Worm (Caenorhabditis elegans) whole organism, young adult: Measurements from ENCODE around the gene F44F4.3.

Source experiments
- C06A6.2 ChIP-seq: fragments of 200-800 bp; sonication (Bioruptor generic); conservative IDR thresholded peaks from 2 replicates; pipeline ENCODE4 v1.3.6; 2022; ENCODE audit warnings: missing genetic modification characterization, missing compliant biosample characterization
- C17E4.6 ChIP-seq: fragments of 200-800 bp; sonication (Bioruptor generic); IDR thresholded peaks from 2 replicates; pipeline ENCODE4 v1.3.6; 2022; ENCODE audit warnings: missing genetic modification reagents, missing genetic modification characterization, missing compliant biosample characterization
- F33H1.4 ChIP-seq: fragments of 200-800 bp; sonication (Bioruptor generic); IDR thresholded peaks from 2 replicates; pipeline ENCODE4 v1.3.6; 2022; ENCODE audit warnings: missing genetic modification reagents, missing genetic modification characterization, missing compliant biosample characterization
- F49E8.2 ChIP-seq: sonication (generic microtip); optimal IDR thresholded peaks from 3 replicates; lab custom pipeline; 2017; ENCODE audit warnings: missing genetic modification characterization, mild to moderate bottlenecking, missing compliant biosample characterization, antibody characterized with exemption, moderate library complexity; ENCODE audit not compliant: insufficient read depth
- F52B5.7 ChIP-seq: sonication (generic microtip); optimal IDR thresholded peaks from 2 replicates; lab custom pipeline; 2016; ENCODE audit warnings: mild to moderate bottlenecking, missing genetic modification characterization, missing compliant biosample characterization
- F55B11.4 ChIP-seq: sonication (generic microtip); optimal IDR thresholded peaks from 2 replicates; lab custom pipeline; 2016; ENCODE audit warnings: missing compliant biosample characterization, missing genetic modification characterization, borderline replicate concordance; ENCODE audit not compliant: insufficient read depth
- F57A8.1 ChIP-seq: fragments of 200-800 bp; sonication (Bioruptor generic); optimal IDR thresholded peaks from 2 replicates; lab custom pipeline; 2018; ENCODE audit warnings: mild to moderate bottlenecking, missing genetic modification characterization, moderate library complexity, missing compliant biosample characterization
- K11D2.4 ChIP-seq: fragments of 200-800 bp; sonication (Bioruptor generic); IDR thresholded peaks from 2 replicates; pipeline ENCODE4 v1.3.6; 2022; ENCODE audit warnings: missing genetic modification reagents, missing genetic modification characterization, missing compliant biosample characterization
- Y53F4B.3 ChIP-seq: fragments of 200-800 bp; sonication (Bioruptor generic); IDR thresholded peaks from 2 replicates; pipeline ENCODE4 v1.3.6; 2022; ENCODE audit warnings: missing genetic modification reagents, missing genetic modification characterization, missing compliant biosample characterization
- aptf-2 ChIP-seq: fragments of 200-800 bp; sonication (Bioruptor generic); conservative IDR thresholded peaks from 2 replicates; pipeline ENCODE4 v1.3.6; 2022; ENCODE audit warnings: missing genetic modification reagents, missing genetic modification characterization, missing compliant biosample characterization
- attf-6 ChIP-seq: fragments of 200-800 bp; sonication (Bioruptor generic); IDR thresholded peaks from 2 replicates; pipeline ENCODE4 v1.3.6; 2022; ENCODE audit warnings: missing genetic modification reagents, missing genetic modification characterization, missing compliant biosample characterization
- bed-2 ChIP-seq: fragments of 200-800 bp; sonication (Bioruptor generic); IDR thresholded peaks from 2 replicates; pipeline ENCODE4 v1.3.6; 2022; ENCODE audit warnings: missing genetic modification reagents, missing genetic modification characterization, missing compliant biosample characterization
- ccch-3 ChIP-seq: fragments of 200-800 bp; sonication (Bioruptor generic); optimal IDR thresholded peaks from 2 replicates; lab custom pipeline; 2018; ENCODE audit warnings: mild to moderate bottlenecking, missing genetic modification characterization, missing compliant biosample characterization
- cebp-1 ChIP-seq, 2 experiments: fragments of 200-800 bp in 1 of 2; sonication (Bioruptor generic) in 1 of 2; sonication (generic microtip) in 1 of 2; IDR thresholded peaks in 1 of 2; optimal IDR thresholded peaks in 1 of 2; 2 replicates each; pipeline versions ENCODE4 v1.3.6 to Lab custom; 2017 to 2022; ENCODE audit warnings: missing compliant biosample characterization in 2 of 2, missing genetic modification characterization in 2 of 2, mild to moderate bottlenecking in 1 of 2, missing genetic modification reagents in 1 of 2, moderate library complexity in 1 of 2
- ceh-91 ChIP-seq: fragments of 200-800 bp; sonication (Bioruptor generic); IDR thresholded peaks from 2 replicates; pipeline ENCODE4 v1.3.6; 2022; ENCODE audit warnings: missing genetic modification reagents, missing genetic modification characterization, missing compliant biosample characterization
- dox-1 ChIP-seq: fragments of 200-800 bp; sonication (Bioruptor generic); IDR thresholded peaks from 2 replicates; pipeline ENCODE4 v1.3.6; 2022; ENCODE audit warnings: missing genetic modification reagents, missing genetic modification characterization, missing compliant biosample characterization
- dpff-1 ChIP-seq: sonication (generic microtip); optimal IDR thresholded peaks from 2 replicates; lab custom pipeline; 2017; ENCODE audit warnings: mild to moderate bottlenecking, missing genetic modification characterization, missing compliant biosample characterization
- egl-18 ChIP-seq: fragments of 200-800 bp; sonication (Bioruptor generic); IDR thresholded peaks from 2 replicates; pipeline ENCODE4 v1.3.6; 2022; ENCODE audit warnings: missing genetic modification reagents, missing genetic modification characterization, missing compliant biosample characterization
- egl-44 ChIP-seq: fragments of 200-800 bp; sonication (Bioruptor generic); IDR thresholded peaks from 2 replicates; pipeline ENCODE4 v1.3.6; 2022; ENCODE audit warnings: missing genetic modification reagents, missing genetic modification characterization, missing compliant biosample characterization
- egrh-3 ChIP-seq: fragments of 200-800 bp; sonication (Bioruptor generic); IDR thresholded peaks from 2 replicates; pipeline ENCODE4 v1.3.6; 2022; ENCODE audit warnings: missing genetic modification reagents, missing genetic modification characterization, missing compliant biosample characterization
- ekl-4 ChIP-seq: fragments of 200-800 bp; sonication (Bioruptor generic); IDR thresholded peaks from 2 replicates; pipeline ENCODE4 v1.3.6; 2022; ENCODE audit warnings: missing genetic modification reagents, missing genetic modification characterization, missing compliant biosample characterization
- him-1 ChIP-seq: sonication (generic microtip); optimal IDR thresholded peaks from 2 replicates; lab custom pipeline; 2016; ENCODE audit warnings: missing genotype, missing genetic modification reagents, missing genetic modification characterization, missing compliant biosample characterization
- hlh-26 ChIP-seq: fragments of 200-800 bp; sonication (Bioruptor generic); conservative IDR thresholded peaks from 2 replicates; pipeline ENCODE4 v1.3.6; 2022; ENCODE audit warnings: missing genetic modification reagents, missing genetic modification characterization, missing compliant biosample characterization
- hmg-20 ChIP-seq: fragments of 200-800 bp; sonication (Bioruptor generic); IDR thresholded peaks from 2 replicates; pipeline ENCODE4 v1.3.6; 2022; ENCODE audit warnings: missing genetic modification reagents, missing genetic modification characterization, missing compliant biosample characterization
- hrde-1 ChIP-seq: sonication (generic microtip); optimal IDR thresholded peaks from 2 replicates; lab custom pipeline; 2016; ENCODE audit warnings: missing genetic modification characterization, mild to moderate bottlenecking, missing compliant biosample characterization, moderate library complexity, missing genotype, missing genetic modification reagents, borderline replicate concordance
- let-607 ChIP-seq, 2 experiments: fragments of 200-800 bp in 1 of 2; sonication (Bioruptor generic) in 1 of 2; sonication (generic microtip) in 1 of 2; optimal IDR thresholded peaks; 2 replicates each; lab custom pipeline; 2016 to 2018; ENCODE audit warnings: mild to moderate bottlenecking in 2 of 2, missing compliant biosample characterization in 2 of 2, missing genetic modification characterization in 2 of 2, moderate library complexity in 2 of 2, missing genotype in 1 of 2
- lin-35 ChIP-seq, 3 experiments: fragments of 150-350 bp in 2 of 3; sonication (generic microtip) in 1 of 3; optimal IDR thresholded peaks; 2 replicates each; lab custom pipeline; 2014 to 2018; ENCODE audit warnings: missing biosample characterization in 3 of 3, missing genetic modification characterization in 3 of 3, missing genetic modification reagents in 3 of 3
- lir-1 ChIP-seq: fragments of 200-800 bp; sonication (Bioruptor generic); conservative IDR thresholded peaks from 2 replicates; pipeline ENCODE4 v1.3.6; 2022; ENCODE audit warnings: missing genetic modification reagents, missing genetic modification characterization, missing compliant biosample characterization
- lsl-1 ChIP-seq: fragments of 200-800 bp; sonication (Bioruptor generic); optimal IDR thresholded peaks from 2 replicates; lab custom pipeline; 2018; ENCODE audit warnings: mild to moderate bottlenecking, missing genetic modification characterization, moderate library complexity, missing compliant biosample characterization
- lsy-27 ChIP-seq: sonication (generic microtip); optimal IDR thresholded peaks from 2 replicates; lab custom pipeline; 2017; ENCODE audit warnings: missing genetic modification characterization, mild to moderate bottlenecking, missing compliant biosample characterization, antibody characterized with exemption, missing genotype, borderline replicate concordance; ENCODE audit not compliant: insufficient read depth
- madf-10 ChIP-seq: sonication (generic microtip); optimal IDR thresholded peaks from 2 replicates; lab custom pipeline; 2016; ENCODE audit warnings: mild to moderate bottlenecking, missing genetic modification characterization, missing compliant biosample characterization
- madf-8 ChIP-seq: fragments of 200-800 bp; sonication (Bioruptor generic); conservative IDR thresholded peaks from 2 replicates; pipeline ENCODE4 v1.3.6; 2022; ENCODE audit warnings: missing genetic modification reagents, missing genetic modification characterization, missing compliant biosample characterization
- mcd-1 ChIP-seq: fragments of 200-800 bp; sonication (Bioruptor generic); IDR thresholded peaks from 2 replicates; pipeline ENCODE4 v1.3.6; 2022; ENCODE audit warnings: missing genetic modification reagents, missing genetic modification characterization, missing compliant biosample characterization
- mes-4 ChIP-seq: sonication (generic microtip); optimal IDR thresholded peaks from 2 replicates; lab custom pipeline; 2016; ENCODE audit warnings: missing genotype, missing genetic modification characterization, missing compliant biosample characterization
- mxl-1 ChIP-seq: sonication (generic microtip); optimal IDR thresholded peaks from 2 replicates; lab custom pipeline; 2016; ENCODE audit warnings: missing genetic modification characterization, missing compliant biosample characterization
- nfyb-1 ChIP-seq: fragments of 200-800 bp; sonication (Bioruptor generic); IDR thresholded peaks from 2 replicates; pipeline ENCODE4 v1.3.6; 2022; ENCODE audit warnings: missing genetic modification reagents, missing genetic modification characterization, missing compliant biosample characterization
- pha-4 ChIP-seq: fragments of 150-350 bp; sonication (generic microtip); optimal IDR thresholded peaks from 2 replicates; lab custom pipeline; 2014; ENCODE audit warnings: missing biosample characterization, missing genetic modification reagents, missing genetic modification characterization
- snpc-4 ChIP-seq, 5 experiments: fragments of 150-350 bp in 1 of 5; sonication (generic microtip) in 4 of 5; optimal IDR thresholded peaks; 2 replicates each; lab custom pipeline; 2014 to 2018; ENCODE audit warnings: missing genetic modification characterization in 5 of 5, missing biosample characterization in 3 of 5, antibody characterized with exemption in 2 of 5, mild to moderate bottlenecking in 2 of 5, missing compliant biosample characterization in 2 of 5, missing genotype in 2 of 5, moderate library complexity in 2 of 5, missing genetic modification reagents in 1 of 5
- unc-130 ChIP-seq: sonication (generic microtip); optimal IDR thresholded peaks from 2 replicates; lab custom pipeline; 2016; ENCODE audit warnings: missing genetic modification reagents, missing genetic modification characterization, missing compliant biosample characterization
- xnd-1 ChIP-seq: sonication (generic microtip); optimal IDR thresholded peaks from 2 replicates; lab custom pipeline; 2016; ENCODE audit warnings: missing genotype, missing genetic modification reagents, missing genetic modification characterization, missing compliant biosample characterization
- ztf-28 ChIP-seq: fragments of 200-800 bp; sonication (Bioruptor generic); IDR thresholded peaks from 2 replicates; pipeline ENCODE4 v1.3.6; 2022; ENCODE audit warnings: missing genetic modification reagents, missing genetic modification characterization, missing compliant biosample characterization
- ztf-3 ChIP-seq: fragments of 200-800 bp; sonication (Bioruptor generic); optimal IDR thresholded peaks from 2 replicates; lab custom pipeline; 2018; ENCODE audit warnings: mild to moderate bottlenecking, missing genetic modification characterization, missing compliant biosample characterization
- ztf-6 ChIP-seq: fragments of 200-800 bp; sonication (Bioruptor generic); IDR thresholded peaks from 2 replicates; pipeline ENCODE4 v1.3.6; 2022; ENCODE audit warnings: missing genetic modification reagents, missing genetic modification characterization, missing compliant biosample characterization

F44F4.3 gene

DNA sequence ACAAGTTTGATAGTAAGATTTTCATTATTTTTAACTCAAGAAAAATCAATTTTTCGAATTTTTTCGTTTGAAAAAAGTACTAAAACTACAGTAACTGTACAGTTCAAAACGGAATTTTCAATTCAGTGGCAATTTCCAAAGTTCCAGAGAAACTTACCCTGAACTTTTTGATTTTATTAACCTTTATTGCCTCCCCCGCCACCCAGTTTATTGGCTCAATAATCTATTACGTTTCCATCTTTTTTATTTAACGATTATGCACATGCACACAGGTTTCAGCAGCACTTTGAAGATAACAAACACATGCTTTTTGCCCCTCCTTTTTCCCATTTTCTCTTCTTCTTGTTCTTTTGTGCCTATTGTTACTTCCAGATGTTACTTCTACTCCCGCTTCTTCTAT lies 5.1 kb downstream of the F44F4.3 start, which contains the start of gene lurp-1:
Gene lurp-1 (plus strand): TSS at position 301 of the 400 bp plus-strand sequence.
- no peak for TF ChIP-seq ztf-6 (GFP tag; lab: Robert Waterston, UW)
- TF ChIP-seq aptf-2 (GFP tag; lab: Robert Waterston, UW) = no peak
- TF ChIP-seq bed-2 = no peak
- TF ChIP-seq Y53F4B.3 = no peak
- TF ChIP-seq let-607 (tag; optimal IDR thresholded peaks at IDR 0.05; lab: Kevin White, UChicago) = no peak
- no peak for TF ChIP-seq hrde-1 (tag; lab: Kevin White, UChicago)
- no peak for TF ChIP-seq hlh-26 (GFP tag; lab: Robert Waterston, UW)
- no peak for TF ChIP-seq hmg-20 (GFP tag; lab: Robert Waterston, UW)
- TF ChIP-seq F57A8.1 = no peak
- TF ChIP-seq C06A6.2 (GFP tag; lab: Robert Waterston, UW) = no peak
- TF ChIP-seq mcd-1 (GFP tag; lab: Robert Waterston, UW) = no peak
- no peak for TF ChIP-seq F49E8.2
- no peak for TF ChIP-seq egl-44 (GFP tag; lab: Robert Waterston, UW)
- TF ChIP-seq attf-6 (GFP tag; lab: Robert Waterston, UW) = no peak
- TF ChIP-seq, all 124 proteins: peak for 0

DNA sequence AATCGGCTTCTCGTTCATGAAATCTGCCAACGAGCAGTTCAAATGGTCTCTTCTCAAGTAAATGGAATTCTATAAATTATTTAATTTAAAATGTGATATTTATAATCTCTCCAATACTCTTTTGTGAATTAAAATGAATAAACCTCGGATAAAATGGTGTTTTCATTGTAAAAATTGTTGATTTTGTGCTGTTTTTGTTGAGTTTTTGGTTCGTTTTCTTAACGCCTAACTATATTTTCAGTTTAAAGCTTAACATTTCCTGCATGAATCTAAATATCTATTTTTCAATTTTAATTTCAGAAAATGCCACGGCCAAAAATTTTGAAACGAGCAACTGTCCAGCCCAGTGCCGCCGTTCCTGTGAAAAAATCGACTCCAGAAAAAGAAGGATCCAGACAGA lies 12.1 kb downstream of the F44F4.3 start, which contains the start of gene orc-2:
Gene orc-2 (plus strand): TSS at position 301 of the 400 bp plus-strand sequence.
- no peak for TF ChIP-seq mxl-1
- no peak for TF ChIP-seq cebp-1 (GFP tag; IDR thresholded peaks at IDR 0.05; lab: Robert Waterston, UW)
- no peak for TF ChIP-seq cebp-1 (tag; optimal IDR thresholded peaks at IDR 0.05; lab: Kevin White, UChicago)
- TF ChIP-seq lsl-1 (GFP tag; lab: Kevin White, UChicago) = no peak
- TF ChIP-seq mes-4 (tag; lab: Kevin White, UChicago) = no peak
- TF ChIP-seq Y53F4B.3 = no peak
- TF ChIP-seq F52B5.7 (tag; lab: Kevin White, UChicago) = no peak
- TF ChIP-seq egl-18 = no peak
- no peak for TF ChIP-seq ccch-3 (GFP tag; lab: Kevin White, UChicago)
- TF ChIP-seq nfyb-1 (GFP tag; lab: Robert Waterston, UW) = no peak
- no peak for TF ChIP-seq dpff-1

ce11 chrII:10872541-10872940 lies 13.2 kb downstream of the F44F4.3 start, which contains the start of the genes cyn-4 and copz-1:
TSS of gene cyn-4 (minus strand) at chrII:10872611.
TSS of gene copz-1 (plus strand) at chrII:10872879.
- TF ChIP-seq dox-1 (GFP tag; lab: Robert Waterston, UW) (peak; percentile 84), snpc-4 (GFP tag; optimal IDR thresholded peaks at IDR 0.05; lab: Kevin White, UChicago) (peak; percentile 13), snpc-4 (tag; optimal IDR thresholded peaks at IDR 0.05; lab: Kevin White, UChicago) (peak in 3 of 4 experiments; percentile 24 to 51 (median 47)), lsy-27 (tag; lab: Kevin White, UChicago) (no peak), ceh-91 (GFP tag; lab: Robert Waterston, UW) (peak; percentile 66), pha-4 (tag; lab: Kevin White, UChicago) (peak; percentile 5), xnd-1 (tag; lab: Kevin White, UChicago) (peak; percentile 34), madf-8 (GFP tag; lab: Robert Waterston, UW) (peak; percentile 39; the same call in 1 of the 2 replicates), him-1 (peak; percentile 33), mxl-1 (no peak), ztf-3 (GFP tag; lab: Kevin White, UChicago) (no peak), madf-10 (tag; lab: Kevin White, UChicago) (peak; percentile 58), C17E4.6 (GFP tag; lab: Robert Waterston, UW) (no peak), let-607 (tag; optimal IDR thresholded peaks at IDR 0.05; lab: Kevin White, UChicago) (peak in 1 of 2 experiments; percentile 72), unc-130 (peak; percentile 83), F33H1.4 (GFP tag; lab: Robert Waterston, UW) (peak; percentile 93), attf-6 (GFP tag; lab: Robert Waterston, UW) (no peak), ekl-4 (GFP tag; lab: Robert Waterston, UW) (0 out of 2 replicates have a peak, but pooled peaks have one; percentile 37), bed-2 (0 out of 2 replicates have a peak, but pooled peaks have one; percentile 56), lin-35 (GFP tag; optimal IDR thresholded peaks at IDR 0.05; lab: Kevin White, UChicago) (peak in 1 of 3 experiments; percentile 60), ztf-28 (0 out of 2 replicates have a peak, but pooled peaks have one; percentile 49), K11D2.4 (GFP tag; lab: Robert Waterston, UW) (no peak), F55B11.4 (tag; lab: Kevin White, UChicago) (no peak), lir-1 (GFP tag; lab: Robert Waterston, UW) (no peak), egrh-3 (GFP tag; lab: Robert Waterston, UW) (0 out of 2 replicates have a peak, but pooled peaks have one; percentile 14)
